Worm (Caenorhabditis elegans) whole organism, midembryonic: ENCODE measurements around the gene R03H10.11.

Experiments
- T22C8.4 ChIP-seq: fragments of 200-800 bp; sonication (Bioruptor generic); IDR thresholded peaks from 2 replicates; pipeline ENCODE4 v1.3.6; 2022; ENCODE audit warnings: missing genetic modification characterization, missing compliant biosample characterization
- cog-1 ChIP-seq: sonication (generic microtip); optimal IDR thresholded peaks from 2 replicates; lab custom pipeline; 2016; ENCODE audit warnings: missing genetic modification characterization, missing compliant biosample characterization
- flt-1 ChIP-seq: fragments of 200-800 bp; sonication (Bioruptor generic); IDR thresholded peaks from 2 replicates; pipeline ENCODE4 v1.3.6; 2022; ENCODE audit warnings: missing genetic modification characterization, missing compliant biosample characterization
- klf-2 ChIP-seq: fragments of 200-800 bp; sonication (Bioruptor generic); conservative IDR thresholded peaks from 2 replicates; pipeline ENCODE4 v1.3.6; 2022; ENCODE audit warnings: missing genetic modification reagents, missing genetic modification characterization, missing compliant biosample characterization
- med-1 ChIP-seq: sonication (generic microtip); optimal IDR thresholded peaks from 2 replicates; lab custom pipeline; 2017; ENCODE audit warnings: missing genetic modification characterization, mild to moderate bottlenecking, missing compliant biosample characterization, antibody characterized with exemption, missing genetic modification reagents; ENCODE audit not compliant: insufficient read depth
- ref-1 ChIP-seq: fragments of 200-800 bp; sonication (Bioruptor generic); conservative IDR thresholded peaks from 2 replicates; pipeline ENCODE4 v1.3.6; 2022; ENCODE audit warnings: missing genetic modification reagents, missing genetic modification characterization, missing compliant biosample characterization
- tab-1 ChIP-seq: fragments of 200-800 bp; sonication (Bioruptor generic); IDR thresholded peaks from 2 replicates; pipeline ENCODE4 v1.3.6; 2022; ENCODE audit warnings: missing genetic modification characterization, missing compliant biosample characterization
- ztf-23 ChIP-seq: fragments of 200-800 bp; sonication (Bioruptor generic); IDR thresholded peaks from 2 replicates; pipeline ENCODE4 v1.3.6; 2022; ENCODE audit warnings: missing genetic modification reagents, missing genetic modification characterization, missing compliant biosample characterization
- ztf-29 ChIP-seq: fragments of 200-800 bp; sonication (Bioruptor generic); IDR thresholded peaks from 2 replicates; pipeline ENCODE4 v1.3.6; 2022; ENCODE audit warnings: missing genetic modification reagents, missing genetic modification characterization, missing compliant biosample characterization

R03H10.11 gene

ce11 chrII:4222469-4222868 lies 40.0 kb downstream of the R03H10.11 start:
- no peak for TF ChIP-seq klf-2
- no peak for TF ChIP-seq T22C8.4
- TF ChIP-seq ref-1 (GFP tag; lab: Robert Waterston, UW), result no peak
- no peak for TF ChIP-seq ztf-29 (GFP tag; lab: Robert Waterston, UW)
- TF ChIP-seq med-1 (GFP tag; lab: Kevin White, UChicago), result no peak
- TF ChIP-seq cog-1 (tag; lab: Kevin White, UChicago), result no peak
- TF ChIP-seq tab-1, result no peak
- no peak for TF ChIP-seq ztf-23 (GFP tag; lab: Robert Waterston, UW)
- TF ChIP-seq flt-1 (GFP tag; lab: Robert Waterston, UW), result no peak

- TF ChIP-seq klf-2 (no peak), ref-1 (GFP tag; lab: Robert Waterston, UW) (no peak), tab-1 (no peak), cog-1 (tag; lab: Kevin White, UChicago) (no peak), ztf-29 (GFP tag; lab: Robert Waterston, UW) (no peak), flt-1 (GFP tag; lab: Robert Waterston, UW) (no peak), med-1 (GFP tag; lab: Kevin White, UChicago) (no peak), ztf-23 (GFP tag; lab: Robert Waterston, UW) (no peak), T22C8.4 (no peak)
Observed at ce11 chrII:4222983-4223382, 40.5 kb downstream of the R03H10.11 start, which contains the start of gene C16A11.5. Gene C16A11.5, plus strand, starts transcription at chrII:4223305.

- no peak for TF ChIP-seq ztf-29 (GFP tag; lab: Robert Waterston, UW)
- no peak for TF ChIP-seq cog-1 (tag; lab: Kevin White, UChicago)
- TF ChIP-seq ref-1 (GFP tag; lab: Robert Waterston, UW), result no peak
Observed at ce11 chrII:4226598-4227096, 44.2 kb downstream of the R03H10.11 start, which contains the start of gene C16A11.4. Gene C16A11.4, plus strand, starts transcription at chrII:4227046.

- TF ChIP-seq ref-1 (GFP tag; lab: Robert Waterston, UW) (no peak), med-1 (GFP tag; lab: Kevin White, UChicago) (no peak), T22C8.4 (no peak), klf-2 (no peak)
Observed at ce11 chrII:4228112-4228770, 45.8 kb downstream of the R03H10.11 start.

ce11 chrII:4229106-4229708 lies 46.7 kb downstream of the R03H10.11 start, which contains the start of gene C16A11.3:
Gene C16A11.3, plus strand, starts transcription at chrII:4229545.
- TF ChIP-seq ztf-29 (GFP tag; lab: Robert Waterston, UW) (no peak), med-1 (GFP tag; lab: Kevin White, UChicago) (no peak), klf-2 (no peak), cog-1 (tag; lab: Kevin White, UChicago) (no peak), ztf-23 (GFP tag; lab: Robert Waterston, UW) (no peak), flt-1 (GFP tag; lab: Robert Waterston, UW) (no peak), T22C8.4 (no peak), tab-1 (no peak), ref-1 (GFP tag; lab: Robert Waterston, UW) (no peak)

- TF ChIP-seq ref-1 (GFP tag; lab: Robert Waterston, UW), result no peak
- TF ChIP-seq flt-1 (GFP tag; lab: Robert Waterston, UW), result no peak
- TF ChIP-seq cog-1 (tag; lab: Kevin White, UChicago), result no peak
- no peak for TF ChIP-seq klf-2
- TF ChIP-seq ztf-23 (GFP tag; lab: Robert Waterston, UW), result no peak
Observed at ce11 chrII:4230816-4231435, 48.5 kb downstream of the R03H10.11 start, which contains the start of gene C16A11.10. Gene C16A11.10, plus strand, starts transcription at chrII:4231385.
